Worm (Caenorhabditis elegans): Measurements from ENCODE around the gene dnj-8.

dnj-8 gene

ce11 chrII:6616135-6616534 is 18.3 kb upstream of the dnj-8 start:
- TF ChIP-seq vab-15 (tag; optimal IDR thresholded peaks at IDR 0.05) (no peak), unc-86 (tag; optimal IDR thresholded peaks at IDR 0.05) (no peak), ceh-88 (GFP tag; IDR thresholded peaks at IDR 0.05) (no peak), efl-1 (optimal IDR thresholded peaks at IDR 0.05) (no peak), efl-1 (GFP tag; optimal IDR thresholded peaks at IDR 0.05 in 1 of 2) (peak in 1 of 2 experiments; percentile 21), ceh-8 (GFP tag; optimal IDR thresholded peaks at IDR 0.05) (no peak), elt-2 (tag; optimal IDR thresholded peaks at IDR 0.05) (peak; percentile 69), fkh-8 (tag; optimal IDR thresholded peaks at IDR 0.05) (no peak), nhr-47 (tag; optimal IDR thresholded peaks at IDR 0.05) (no peak), sox-4 (tag; optimal IDR thresholded peaks at IDR 0.05) (no peak), nhr-11 (tag; optimal IDR thresholded peaks at IDR 0.05) (no peak), lin-13 (GFP tag; optimal IDR thresholded peaks at IDR 0.05) (no peak), C16A3.4 (tag; optimal IDR thresholded peaks at IDR 0.05) (no peak), mep-1 (tag; optimal IDR thresholded peaks at IDR 0.05) (no peak), lir-3 (tag; optimal IDR thresholded peaks at IDR 0.05; ENCODE audit: poor library complexity) (no peak), blmp-1 (tag; optimal IDR thresholded peaks at IDR 0.05) (no peak)

- no peak for TF ChIP-seq xbp-1 (tag; optimal IDR thresholded peaks at IDR 0.05)
- peak; percentile 39 for TF ChIP-seq lin-14 (GFP tag; optimal IDR thresholded peaks at IDR 0.05)
- no peak for TF ChIP-seq zag-1 (tag; optimal IDR thresholded peaks at IDR 0.05)
- TF ChIP-seq elt-3 (tag; optimal IDR thresholded peaks at IDR 0.05) = peak in 1 of 6 experiments; percentile 68
- no peak for TF ChIP-seq snpc-4 (tag; optimal IDR thresholded peaks at IDR 0.05)
- peak; percentile 83 for TF ChIP-seq elt-2 (tag; optimal IDR thresholded peaks at IDR 0.05)
- peak; percentile 95 for TF ChIP-seq blmp-1 (tag; optimal IDR thresholded peaks at IDR 0.05)
- no peak for TF ChIP-seq grh-1 (GFP tag; IDR thresholded peaks at IDR 0.05)
- TF ChIP-seq lin-13 (GFP tag; optimal IDR thresholded peaks at IDR 0.05) = no peak
- TF ChIP-seq dpl-1 (GFP tag; optimal IDR thresholded peaks at IDR 0.05) = no peak
- no peak for TF ChIP-seq nhr-71 (tag; optimal IDR thresholded peaks at IDR 0.05)
- TF ChIP-seq ceh-63 (GFP tag; optimal IDR thresholded peaks at IDR 0.05) = no peak
- TF ChIP-seq efl-1 (optimal IDR thresholded peaks at IDR 0.05) = no peak
- no peak for TF ChIP-seq efl-1 (GFP tag; optimal IDR thresholded peaks at IDR 0.05 in 1 of 2)
- TF ChIP-seq irx-1 (tag; optimal IDR thresholded peaks at IDR 0.05) = no peak
- no peak for TF ChIP-seq snu-23 (GFP tag; optimal IDR thresholded peaks at IDR 0.05)
- peak; percentile 84 for TF ChIP-seq nhr-85 (tag)
- TF ChIP-seq egl-13 (tag; optimal IDR thresholded peaks at IDR 0.05) = no peak
- TF ChIP-seq ceh-8 (GFP tag; optimal IDR thresholded peaks at IDR 0.05) = no peak
- no peak for TF ChIP-seq ztf-4 (tag; optimal IDR thresholded peaks at IDR 0.05)
- TF ChIP-seq mef-2 (tag; optimal IDR thresholded peaks at IDR 0.05) = no peak
- no peak for TF ChIP-seq C04F5.9 (tag; optimal IDR thresholded peaks at IDR 0.05)
- TF ChIP-seq rnt-1 (tag; optimal IDR thresholded peaks at IDR 0.05) = no peak
- no peak for TF ChIP-seq zip-4 (GFP tag; optimal IDR thresholded peaks at IDR 0.05)
- TF ChIP-seq aha-1 (tag; optimal IDR thresholded peaks at IDR 0.05) = no peak
- no peak for TF ChIP-seq aly-2 (tag; optimal IDR thresholded peaks at IDR 0.05)
- no peak for TF ChIP-seq nhr-12 (tag; optimal IDR thresholded peaks at IDR 0.05)
- TF ChIP-seq ceh-82 (tag; optimal IDR thresholded peaks at IDR 0.05) = no peak
Observed at ce11 chrII:6615232-6616029, 17.6 kb upstream of the dnj-8 start.

DNA sequence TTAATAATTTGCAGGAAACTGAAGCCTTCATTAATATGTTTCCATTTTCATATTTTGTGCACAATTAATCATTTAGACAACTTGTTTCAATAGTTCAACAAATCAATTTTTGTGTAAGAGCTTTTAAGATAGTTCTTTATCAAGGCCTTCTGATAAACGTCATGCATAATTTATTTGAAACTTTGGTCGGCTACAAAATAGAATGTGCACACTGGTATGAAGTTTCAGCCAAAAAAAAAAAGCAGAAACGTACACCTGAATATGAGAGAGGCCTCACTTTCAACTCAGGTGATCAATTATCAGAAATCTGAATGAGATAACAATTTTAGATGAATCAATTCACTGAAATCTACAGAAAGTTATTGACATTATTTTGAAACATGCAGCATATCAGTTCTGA is 16.6 kb upstream of the dnj-8 start:
- TF ChIP-seq hlh-4 (tag; optimal IDR thresholded peaks at IDR 0.05) (no peak), irx-1 (tag; optimal IDR thresholded peaks at IDR 0.05) (no peak), F16B12.6 (tag; optimal IDR thresholded peaks at IDR 0.05) (no peak), tbx-2 (tag; optimal IDR thresholded peaks at IDR 0.05) (no peak), elt-2 (tag; optimal IDR thresholded peaks at IDR 0.05) (peak; percentile 63), vab-15 (tag; optimal IDR thresholded peaks at IDR 0.05) (no peak)
